Worm (Caenorhabditis elegans) whole organism, L4/young adult: ENCODE measurements around the gene samp-1.

Source experiments
- W03F9.2 ChIP-seq: fragments of 150-350 bp; optimal IDR thresholded peaks from 2 replicates; lab custom pipeline; 2014; ENCODE audit warnings: missing biosample characterization, missing genetic modification characterization
- dao-5 ChIP-seq: sonication (generic microtip); optimal IDR thresholded peaks from 2 replicates; lab custom pipeline; 2016; ENCODE audit warnings: missing genotype, missing genetic modification characterization, moderate library complexity, missing compliant biosample characterization
- him-1 ChIP-seq: sonication (generic microtip); optimal IDR thresholded peaks from 2 replicates; lab custom pipeline; 2016; ENCODE audit warnings: missing genotype, missing genetic modification reagents, missing genetic modification characterization, missing compliant biosample characterization

samp-1 gene

ce11 chrII:11351599-11351998, 48.9 kb downstream of the samp-1 start, which contains the start of gene clh-2:
clh-2 (plus strand) TSS chrII:11351899.
- TF ChIP-seq W03F9.2 (no peak), dao-5 (tag; lab: Kevin White, UChicago) (no peak), him-1 (tag; lab: Kevin White, UChicago) (no peak)

DNA sequence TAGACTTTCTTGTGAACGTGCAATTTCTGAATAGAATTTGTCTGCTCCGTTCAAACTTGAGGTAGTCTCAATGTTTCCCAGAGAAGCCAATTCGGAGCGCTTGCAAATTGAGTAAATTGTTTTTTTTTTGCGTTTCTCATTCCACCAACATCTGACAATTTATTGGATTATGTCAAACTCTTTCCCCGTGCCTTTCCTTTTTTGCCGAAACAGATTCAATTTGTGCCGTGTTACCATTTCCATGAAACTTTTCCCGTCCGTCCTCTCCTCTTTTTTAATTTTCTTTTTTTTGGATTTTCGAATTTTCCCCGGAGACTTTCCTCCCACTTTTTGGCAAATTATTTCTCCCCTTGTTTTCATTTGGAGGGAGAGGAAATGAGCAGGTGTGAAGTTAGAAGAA, 50.8 kb downstream of the samp-1 start:
- no peak for TF ChIP-seq W03F9.2
- no peak for TF ChIP-seq him-1 (tag; lab: Kevin White, UChicago)
- no peak for TF ChIP-seq dao-5 (tag; lab: Kevin White, UChicago)
